Fruit fly (Drosophila melanogaster): ENCODE data around the gene btl.
A peak's percentile ranks its signal among the peaks of the same experiment; 100 is the strongest.

btl gene

dm6 chr3L:14055815-14056516 lies 19.6 kb upstream of the btl start:
- TF ChIP-seq Abd-B (GFP tag; optimal IDR thresholded peaks at IDR 0.05) (no peak), Jra (GFP tag; optimal IDR thresholded peaks at IDR 0.05) (peak; percentile 54), sv (GFP tag; optimal IDR thresholded peaks at IDR 0.05) (no peak), Hr78 (GFP tag; optimal IDR thresholded peaks at IDR 0.05) (no peak), Hr83 (GFP tag; optimal IDR thresholded peaks at IDR 0.05; ENCODE audit: poor library complexity, severe bottlenecking) (peak; percentile 48), Vsx2 (GFP tag; optimal IDR thresholded peaks at IDR 0.05; ENCODE audit: partially characterized antibody) (no peak), Rel (GFP tag; optimal IDR thresholded peaks at IDR 0.05) (no peak), Rel (tag; optimal IDR thresholded peaks at IDR 0.05) (peak; percentile 35), Mio (GFP tag; optimal IDR thresholded peaks at IDR 0.05) (no peak), usp (GFP tag; optimal IDR thresholded peaks at IDR 0.05) (no peak), Dif (GFP tag; optimal IDR thresholded peaks at IDR 0.05; ENCODE audit: partially characterized antibody) (peak; percentile 9), OdsH (GFP tag; optimal IDR thresholded peaks at IDR 0.05) (no peak), tai (GFP tag; optimal IDR thresholded peaks at IDR 0.05) (no peak), foxo (GFP tag; optimal IDR thresholded peaks at IDR 0.05) (no peak)

- no peak for TF ChIP-seq Rel (GFP tag; optimal IDR thresholded peaks at IDR 0.05)
- TF ChIP-seq Rel (tag; optimal IDR thresholded peaks at IDR 0.05), result no peak
- no peak for TF ChIP-seq Abd-B (GFP tag; optimal IDR thresholded peaks at IDR 0.05)
- no peak for TF ChIP-seq psq (GFP tag; optimal IDR thresholded peaks at IDR 0.05)
- no peak for TF ChIP-seq br (GFP tag; optimal IDR thresholded peaks at IDR 0.05)
- no peak for TF ChIP-seq CG9705 (GFP tag; optimal IDR thresholded peaks at IDR 0.05)
- TF ChIP-seq ey (GFP tag; optimal IDR thresholded peaks at IDR 0.05), result no peak
- no peak for TF ChIP-seq Dfd (GFP tag; optimal IDR thresholded peaks at IDR 0.05)
- no peak for TF ChIP-seq Dif (GFP tag; optimal IDR thresholded peaks at IDR 0.05; ENCODE audit: partially characterized antibody)
- no peak for TF ChIP-seq sv (GFP tag; optimal IDR thresholded peaks at IDR 0.05)
- no peak for TF ChIP-seq Hnf4 (GFP tag; optimal IDR thresholded peaks at IDR 0.05)
Measured at dm6 chr3L:14056816-14057215, 18.8 kb upstream of the btl start.

DNA sequence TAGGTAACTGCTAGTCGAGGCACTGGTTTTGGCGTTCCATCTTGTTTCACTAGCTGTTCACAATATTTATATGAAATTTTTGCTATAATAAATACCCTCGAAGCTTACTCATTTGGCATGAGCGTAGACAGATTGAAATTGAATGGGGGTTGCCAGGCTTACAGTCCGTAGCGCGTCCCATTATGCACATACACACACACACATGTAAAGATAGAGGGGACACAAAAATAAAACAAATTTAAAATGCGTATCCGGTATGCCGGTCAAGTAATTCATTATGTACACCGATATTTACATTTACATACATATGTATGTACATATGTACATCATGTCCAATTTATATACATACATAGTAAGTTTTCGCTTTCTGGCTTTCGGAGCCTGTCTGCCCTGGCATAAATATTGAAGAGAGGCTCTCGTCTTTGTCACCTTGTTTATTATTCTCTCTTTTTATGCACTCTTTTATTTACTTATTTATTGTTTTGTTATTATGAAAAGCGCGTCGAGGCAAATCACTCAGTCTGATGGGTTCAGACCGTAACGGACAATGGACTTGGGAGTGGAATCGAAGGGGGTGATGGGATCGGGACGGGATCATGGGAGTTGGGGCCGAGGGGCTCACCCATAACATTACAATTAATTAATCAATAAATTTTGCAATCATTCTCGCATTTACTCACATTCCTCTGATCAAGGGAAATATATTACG lies 16.2 kb upstream of the btl start:
- no peak for TF ChIP-seq dmrt93B (GFP tag; optimal IDR thresholded peaks at IDR 0.05)
- TF ChIP-seq CrebA (GFP tag; optimal IDR thresholded peaks at IDR 0.05; ENCODE audit: borderline replicate concordance), result no peak
- TF ChIP-seq fru (GFP tag; optimal IDR thresholded peaks at IDR 0.05), result no peak
- TF ChIP-seq brk (GFP tag; optimal IDR thresholded peaks at IDR 0.05), result no peak
- TF ChIP-seq dsf (GFP tag; optimal IDR thresholded peaks at IDR 0.05; ENCODE audit: borderline replicate concordance), result no peak
- no peak for TF ChIP-seq sv (GFP tag; optimal IDR thresholded peaks at IDR 0.05)
- no peak for TF ChIP-seq Hr78 (GFP tag; optimal IDR thresholded peaks at IDR 0.05)
- peak; percentile 10 for TF ChIP-seq ey (GFP tag; optimal IDR thresholded peaks at IDR 0.05)
- TF ChIP-seq foxo (GFP tag; optimal IDR thresholded peaks at IDR 0.05), result peak in 1 of 2 experiments; percentile 36
- TF ChIP-seq Jra (GFP tag; optimal IDR thresholded peaks at IDR 0.05), result no peak
- TF ChIP-seq OdsH (GFP tag; optimal IDR thresholded peaks at IDR 0.05), result no peak
- TF ChIP-seq GATAd (GFP tag; optimal IDR thresholded peaks at IDR 0.05), result no peak
- no peak for TF ChIP-seq CG32264 (GFP tag; optimal IDR thresholded peaks at IDR 0.05)
- no peak for TF ChIP-seq Abd-B (GFP tag; optimal IDR thresholded peaks at IDR 0.05)
- no peak for TF ChIP-seq Dif (GFP tag; optimal IDR thresholded peaks at IDR 0.05; ENCODE audit: partially characterized antibody)
- TF ChIP-seq rgr (GFP tag; optimal IDR thresholded peaks at IDR 0.05), result peak; percentile 18
- no peak for TF ChIP-seq Hnf4 (GFP tag; optimal IDR thresholded peaks at IDR 0.05)
- TF ChIP-seq br (GFP tag; optimal IDR thresholded peaks at IDR 0.05), result peak; percentile 21
- no peak for TF ChIP-seq psq (GFP tag; optimal IDR thresholded peaks at IDR 0.05)
- TF ChIP-seq lola (GFP tag; optimal IDR thresholded peaks at IDR 0.05), result no peak
- no peak for TF ChIP-seq Dfd (GFP tag; optimal IDR thresholded peaks at IDR 0.05)
- no peak for TF ChIP-seq tai (GFP tag; optimal IDR thresholded peaks at IDR 0.05)
- TF ChIP-seq Sp1 (GFP tag; optimal IDR thresholded peaks at IDR 0.05), result no peak
- TF ChIP-seq CG9705 (GFP tag; optimal IDR thresholded peaks at IDR 0.05), result no peak
- TF ChIP-seq h (GFP tag; optimal IDR thresholded peaks at IDR 0.05), result no peak
- TF ChIP-seq N (GFP tag; optimal IDR thresholded peaks at IDR 0.05), result no peak
- TF ChIP-seq usp (GFP tag; optimal IDR thresholded peaks at IDR 0.05), result no peak
- no peak for TF ChIP-seq Rel (GFP tag; optimal IDR thresholded peaks at IDR 0.05)
- TF ChIP-seq Rel (tag; optimal IDR thresholded peaks at IDR 0.05), result no peak
- no peak for TF ChIP-seq Hr83 (GFP tag; optimal IDR thresholded peaks at IDR 0.05; ENCODE audit: poor library complexity, severe bottlenecking)
- TF ChIP-seq Myc (optimal IDR thresholded peaks at IDR 0.05), result no peak
- no peak for TF ChIP-seq dl (GFP tag; optimal IDR thresholded peaks at IDR 0.05; ENCODE audit: insufficient read depth in 1 of 2, partially characterized antibody in 2 of 2)
- TF ChIP-seq woc (GFP tag; optimal IDR thresholded peaks at IDR 0.05), result no peak
- TF ChIP-seq Mio (GFP tag; optimal IDR thresholded peaks at IDR 0.05), result no peak
- TF ChIP-seq Vsx2 (GFP tag; optimal IDR thresholded peaks at IDR 0.05; ENCODE audit: partially characterized antibody), result no peak

Data from whole organism, wandering third instar larva.